Fruit fly (Drosophila melanogaster): ENCODE data around the gene CG33170.

DNA sequence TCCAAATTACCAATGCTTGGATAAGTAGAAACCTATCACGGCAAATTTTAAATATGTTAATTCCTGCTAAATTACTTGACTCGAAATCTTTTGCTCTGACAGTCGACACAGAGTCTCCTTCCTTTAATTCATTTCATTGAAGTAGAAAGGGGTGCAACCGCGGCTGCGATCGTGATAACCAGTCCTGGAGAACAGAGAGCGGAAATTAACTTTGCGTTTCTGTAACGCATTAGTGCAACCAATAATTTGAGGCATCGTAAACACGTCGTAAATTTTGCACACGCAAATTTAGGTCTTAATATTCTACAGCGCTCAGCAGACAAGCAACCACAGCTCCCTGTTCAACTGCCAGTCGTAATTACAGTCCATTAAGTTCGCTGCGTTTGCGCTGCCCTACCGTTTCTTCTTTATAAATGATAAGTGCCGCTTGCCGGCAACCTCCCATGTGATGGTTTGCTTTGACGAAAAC, 8.4 kb upstream of the CG33170 start, which contains the start of gene CG32459:
- no peak for TF ChIP-seq insv (optimal IDR thresholded peaks at IDR 0.05)
- no peak for TF ChIP-seq ttk (optimal IDR thresholded peaks at IDR 0.05)
